Fruit fly (Drosophila melanogaster): ENCODE results near the gene dmrt99B.

dmrt99B gene

dm6 chr3R:29745056-29745455 lies 52.7 kb downstream of the dmrt99B start, which contains the start of the genes Wdr24 and IntS11 (continued):
- TF ChIP-seq sim (GFP tag; IDR thresholded peaks at IDR 0.05) = 0 out of 2 replicates have a peak, but pooled peaks have one; percentile 49
- peak; percentile 42; the same call in 1 of the 3 replicates for TF ChIP-seq gce (GFP tag; IDR thresholded peaks at IDR 0.05)
- peak; percentile 43 for TF ChIP-seq CG1792 (GFP tag; optimal IDR thresholded peaks at IDR 0.05)
- TF ChIP-seq CG10565 (GFP tag; optimal IDR thresholded peaks at IDR 0.05) = no peak
- peak; percentile 44 for TF ChIP-seq Nf-YB (GFP tag; optimal IDR thresholded peaks at IDR 0.05)
- TF ChIP-seq insv (GFP tag; optimal IDR thresholded peaks at IDR 0.05) = peak; percentile 31 to 94
- TF ChIP-seq al (GFP tag; IDR thresholded peaks at IDR 0.05) = peak; percentile 95
- TF ChIP-seq fd102C (GFP tag; optimal IDR thresholded peaks at IDR 0.05) = no peak
- peak; percentile 56 for TF ChIP-seq emc (GFP tag; optimal IDR thresholded peaks at IDR 0.05)
- peak; percentile 27 for TF ChIP-seq BtbVII (GFP tag; optimal IDR thresholded peaks at IDR 0.05)
- TF ChIP-seq tap (tag; optimal IDR thresholded peaks at IDR 0.05) = no peak
- TF ChIP-seq Mad (GFP tag; optimal IDR thresholded peaks at IDR 0.05) = peak; percentile 64
- no peak for TF ChIP-seq CG5245 (GFP tag; optimal IDR thresholded peaks at IDR 0.05)
- peak; percentile 83; the same call in 2 of the 3 replicates for TF ChIP-seq CG14050 (GFP tag; IDR thresholded peaks at IDR 0.05)
- TF ChIP-seq bbx (GFP tag; IDR thresholded peaks at IDR 0.05; ENCODE audit: partially characterized antibody) = no peak
- TF ChIP-seq CG11398 (GFP tag; optimal IDR thresholded peaks at IDR 0.05) = no peak
- TF ChIP-seq CG11456 (GFP tag; IDR thresholded peaks at IDR 0.05) = peak; percentile 93
- TF ChIP-seq CG11504 (tag; optimal IDR thresholded peaks at IDR 0.05) = no peak
- peak; percentile 97 for TF ChIP-seq hkb (optimal IDR thresholded peaks at IDR 0.05)
- peak; percentile 73 for TF ChIP-seq hkb (GFP tag; IDR thresholded peaks at IDR 0.05)
- TF ChIP-seq Stat92E (GFP tag; optimal IDR thresholded peaks at IDR 0.05) = peak in 1 of 3 experiments; percentile 33
- peak; percentile 96 for TF ChIP-seq CG32532 (GFP tag; IDR thresholded peaks at IDR 0.05)
- TF ChIP-seq kay (GFP tag; optimal IDR thresholded peaks at IDR 0.05) = peak; percentile 54
- TF ChIP-seq CG6765 (GFP tag; optimal IDR thresholded peaks at IDR 0.05) = no peak
- TF ChIP-seq CG12071 (GFP tag; optimal IDR thresholded peaks at IDR 0.05) = peak; percentile 27
- peak; percentile 92 for TF ChIP-seq Fer3 (tag; optimal IDR thresholded peaks at IDR 0.05)
- no peak for TF ChIP-seq CG42726 (GFP tag; IDR thresholded peaks at IDR 0.05; ENCODE audit: partially characterized antibody)
- peak; percentile 74 for TF ChIP-seq B-H2 (GFP tag; optimal IDR thresholded peaks at IDR 0.05)
- no peak for TF ChIP-seq CG8089 (GFP tag; optimal IDR thresholded peaks at IDR 0.05)
- TF ChIP-seq HHEX (GFP tag; optimal IDR thresholded peaks at IDR 0.05) = peak; percentile 69
- no peak for TF ChIP-seq abd-A (tag; optimal IDR thresholded peaks at IDR 0.05)
- TF ChIP-seq CG10209 (GFP tag; optimal IDR thresholded peaks at IDR 0.05) = peak; percentile 80
- peak; percentile 86 for TF ChIP-seq CG3995 (GFP tag; optimal IDR thresholded peaks at IDR 0.05)
- TF ChIP-seq zfh1 (GFP tag; IDR thresholded peaks at IDR 0.05) = peak; percentile 81
- peak; percentile 74 for TF ChIP-seq CG8924 (tag; optimal IDR thresholded peaks at IDR 0.05)
- no peak for TF ChIP-seq sd (tag; optimal IDR thresholded peaks at IDR 0.05)
- TF ChIP-seq CG1832 (GFP tag; optimal IDR thresholded peaks at IDR 0.05) = no peak
- peak; percentile 83 for TF ChIP-seq CG1233 (GFP tag; optimal IDR thresholded peaks at IDR 0.05)
- no peak for TF ChIP-seq D19A (tag; optimal IDR thresholded peaks at IDR 0.05)
- TF ChIP-seq maf-S (GFP tag; optimal IDR thresholded peaks at IDR 0.05) = peak; percentile 47
- TF ChIP-seq CoRest (tag; optimal IDR thresholded peaks at IDR 0.05) = peak; percentile 91
- TF ChIP-seq CG8944 (GFP tag; optimal IDR thresholded peaks at IDR 0.05) = peak; percentile 68
- peak; percentile 47 for TF ChIP-seq slp2 (GFP tag; optimal IDR thresholded peaks at IDR 0.05)
- TF ChIP-seq CG3407 (GFP tag; optimal IDR thresholded peaks at IDR 0.05) = no peak
- peak; percentile 94 for TF ChIP-seq GATAe (GFP tag; conservative IDR thresholded peaks at IDR 0.05)
- TF ChIP-seq CG14667 (GFP tag; IDR thresholded peaks at IDR 0.05) = peak; percentile 94
- no peak for TF ChIP-seq CG7963 (GFP tag; IDR thresholded peaks at IDR 0.05; ENCODE audit: partially characterized antibody)
- TF ChIP-seq oc (tag; optimal IDR thresholded peaks at IDR 0.05) = no peak
- peak; percentile 81 for TF ChIP-seq ara (GFP tag; IDR thresholded peaks at IDR 0.05)
- no peak for TF ChIP-seq Side (GFP tag; optimal IDR thresholded peaks at IDR 0.05)
- TF ChIP-seq HmgD (GFP tag; optimal IDR thresholded peaks at IDR 0.05) = peak; percentile 32

All from whole organism, embryonic.